Worm (Caenorhabditis elegans): ENCODE data around the gene C44C10.3.

DNA sequence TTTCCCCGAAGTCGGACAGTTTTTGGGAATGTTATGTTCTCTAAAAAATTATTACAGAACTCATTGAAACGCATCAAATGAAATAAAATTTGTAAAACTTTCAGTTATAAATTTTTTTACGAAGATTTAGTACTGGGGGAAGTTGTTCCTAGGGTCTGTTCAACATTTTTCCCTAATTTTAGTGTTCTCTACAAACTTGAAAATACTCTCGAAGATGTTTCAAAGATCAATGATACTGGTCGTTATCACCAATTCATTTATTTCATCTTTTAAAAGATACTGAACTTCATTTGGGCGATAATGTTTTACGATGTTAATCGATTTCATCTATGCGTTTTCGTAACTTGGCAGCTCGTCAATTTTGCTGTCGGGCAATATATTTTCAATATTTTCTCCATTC is at the start of gene C44C10.3:
- TF ChIP-seq blmp-1 (tag; optimal IDR thresholded peaks at IDR 0.05) (no peak), unc-39 (tag; optimal IDR thresholded peaks at IDR 0.05) (no peak), bed-3 (GFP tag; optimal IDR thresholded peaks at IDR 0.05) (no peak), pha-4 (tag; optimal IDR thresholded peaks at IDR 0.05) (no peak)
